Fruit fly (Drosophila melanogaster) whole organism: ENCODE data around the gene DIP2.

Experiments used
- pan ChIP-seq: fragments of >200 bp; optimal IDR thresholded peaks from 2 replicates; lab custom pipeline; 2017
- psq ChIP-seq: fragments of >200 bp; optimal IDR thresholded peaks from 2 replicates; lab custom pipeline; 2017
- usp ChIP-seq: fragments of >200 bp; optimal IDR thresholded peaks from 2 replicates; lab custom pipeline; 2017; ENCODE audit warnings: missing biosample characterization, missing genetic modification characterization, mixed read lengths

DNA sequence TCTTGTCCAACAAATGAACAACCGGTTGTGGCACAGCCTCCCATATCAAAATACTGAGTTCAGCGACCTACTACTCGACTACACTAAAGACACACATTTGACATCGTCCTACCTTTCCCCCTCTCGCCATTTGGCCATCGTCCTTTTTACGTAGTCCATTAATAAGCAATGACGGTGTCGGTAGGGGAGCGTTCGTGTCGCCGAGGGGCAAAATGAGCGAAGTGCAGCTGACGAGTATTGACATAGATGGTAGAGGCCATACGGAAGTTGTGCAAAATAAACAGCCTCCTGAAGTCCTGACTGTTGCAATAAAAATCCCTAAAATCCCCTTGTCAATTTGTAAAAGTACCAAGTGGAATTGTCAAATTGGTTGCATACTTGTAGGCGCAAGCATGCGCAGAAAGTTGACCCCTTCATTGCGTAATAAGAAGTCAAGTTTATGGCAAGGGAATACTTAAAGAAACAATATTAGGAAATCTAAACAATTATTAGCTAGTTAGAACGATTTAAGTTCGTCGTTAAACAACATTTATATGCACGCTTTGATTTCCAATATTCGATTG, 33.9 kb upstream of the DIP2 start:
- no peak for TF ChIP-seq usp (GFP tag; lab: Kevin White, UChicago)
- no peak for TF ChIP-seq pan (lab: Kevin White, UChicago)
- TF ChIP-seq psq (lab: Kevin White, UChicago) = no peak
